Worm (Caenorhabditis elegans): Measurements from ENCODE around the gene R09E10.5.

DNA sequence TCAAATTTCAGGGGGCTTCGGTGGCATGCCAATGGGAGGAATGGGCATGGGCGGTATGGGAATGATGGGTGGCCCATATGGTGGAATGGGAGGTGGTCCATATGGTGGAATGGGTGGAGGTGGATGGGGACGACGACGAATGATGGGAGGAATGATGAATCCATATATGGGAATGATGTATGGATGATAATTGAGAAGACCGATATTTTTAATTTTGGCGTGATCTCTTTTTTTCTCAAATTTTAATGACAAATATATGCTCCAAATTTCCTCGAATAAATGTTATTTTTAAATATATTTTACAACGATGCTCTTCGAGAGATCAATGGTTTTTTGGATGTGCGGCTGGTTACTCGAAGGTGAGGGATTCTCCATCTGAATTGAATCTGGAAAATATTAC is 24.4 kb downstream of the R09E10.5 start, which contains the start of gene Y43C5A.4:
- TF ChIP-seq ZK546.5 (tag; optimal IDR thresholded peaks at IDR 0.05) (no peak), ama-1 (optimal IDR thresholded peaks at IDR 0.05) (no peak), nhr-41 (GFP tag; IDR thresholded peaks at IDR 0.05) (no peak), zag-1 (tag; optimal IDR thresholded peaks at IDR 0.05) (no peak), saeg-2 (GFP tag; IDR thresholded peaks at IDR 0.05) (no peak)
